Fruit fly (Drosophila melanogaster) whole organism, wandering third instar larva: Measurements from ENCODE around the gene cort.

Source experiments
- Myc ChIP-seq: fragments of >200 bp; optimal IDR thresholded peaks from 2 replicates; lab custom pipeline; 2017
- lola ChIP-seq: fragments of >200 bp; optimal IDR thresholded peaks from 2 replicates; lab custom pipeline; 2017; ENCODE audit warnings: missing biosample characterization, missing genetic modification characterization
- usp ChIP-seq: fragments of >200 bp; optimal IDR thresholded peaks from 2 replicates; lab custom pipeline; 2017; ENCODE audit warnings: missing biosample characterization, missing genetic modification characterization

- TF ChIP-seq usp (GFP tag; lab: Kevin White, UChicago) (no peak), lola (no peak), Myc (lab: Kevin White, UChicago) (no peak)
Observed at dm6 chr2L:6657969-6658748, 18.3 kb downstream of the cort start, which contains the start of the genes CG31636 and Ube4A.
